Worm (Caenorhabditis elegans) whole organism, L2 larva: ENCODE measurements around the gene R07B1.5.

ENCODE experiments used
- ama-1 ChIP-seq: fragments of 150-350 bp; optimal IDR thresholded peaks from 2 replicates; lab custom pipeline; 2018; ENCODE audit warnings: inconsistent platforms
- elt-3 ChIP-seq: sonication (generic microtip); optimal IDR thresholded peaks from 2 replicates; lab custom pipeline; 2017; ENCODE audit warnings: missing biosample characterization, missing genetic modification characterization
- nhr-237 ChIP-seq: fragments of 150-350 bp; optimal IDR thresholded peaks from 2 replicates; lab custom pipeline; 2014; ENCODE audit warnings: missing biosample characterization, missing genetic modification characterization
- snpc-4 ChIP-seq: fragments of 150-350 bp; optimal IDR thresholded peaks from 2 replicates; lab custom pipeline; 2014; ENCODE audit warnings: missing biosample characterization, missing genetic modification characterization
- unc-55 ChIP-seq: fragments of 150-350 bp; sonication (generic microtip); optimal IDR thresholded peaks from 3 replicates; lab custom pipeline; 2014; ENCODE audit warnings: missing biosample characterization, missing genetic modification reagents, missing genetic modification characterization
- zag-1 ChIP-seq: fragments of 150-350 bp; optimal IDR thresholded peaks from 2 replicates; lab custom pipeline; 2014; ENCODE audit warnings: missing biosample characterization, missing genetic modification characterization

ce11 chrX:9832370-9832769 lies 31.0 kb upstream of the R07B1.5 start:
- TF ChIP-seq zag-1 (tag; lab: Kevin White, UChicago) (no peak), nhr-237 (tag; lab: Kevin White, UChicago) (no peak), elt-3 (tag; lab: Kevin White, UChicago) (no peak), unc-55 (GFP tag; lab: Kevin White, UChicago) (no peak), ama-1 (no peak), snpc-4 (tag; lab: Kevin White, UChicago) (no peak)
